Worm (Caenorhabditis elegans) whole organism, L4 larva: Measurements from ENCODE around the gene alg-4.

ENCODE experiments used
- F26F4.8 ChIP-seq: fragments of 200-800 bp; sonication (Bioruptor generic); conservative IDR thresholded peaks from 2 replicates; pipeline ENCODE4 v1.3.6; 2022; ENCODE audit warnings: missing genetic modification characterization, missing compliant biosample characterization
- F44E2.7 ChIP-seq: fragments of 200-800 bp; sonication (Bioruptor generic); IDR thresholded peaks from 2 replicates; pipeline ENCODE4 v2.1.2; 2022; ENCODE audit warnings: missing genetic modification characterization, missing compliant biosample characterization
- R02D3.7 ChIP-seq: fragments of 150-350 bp; sonication (generic microtip); optimal IDR thresholded peaks from 3 replicates; lab custom pipeline; 2014; ENCODE audit warnings: missing biosample characterization, missing genetic modification characterization
- T26A8.4 ChIP-seq: fragments of 200-800 bp; sonication (Bioruptor generic); IDR thresholded peaks from 2 replicates; pipeline ENCODE4 v1.3.6; 2022; ENCODE audit warnings: missing genetic modification characterization, missing compliant biosample characterization
- Y105C5A.15 ChIP-seq: fragments of 200-800 bp; sonication (Bioruptor generic); IDR thresholded peaks from 2 replicates; pipeline ENCODE4 v1.3.6; 2022; ENCODE audit warnings: missing genetic modification characterization, missing compliant biosample characterization
- Y48G9A.11 ChIP-seq: fragments of 200-800 bp; sonication (Bioruptor generic); IDR thresholded peaks from 2 replicates; pipeline ENCODE4 v1.3.6; 2022; ENCODE audit warnings: missing genetic modification reagents, missing genetic modification characterization, missing compliant biosample characterization
- Y5F2A.4 ChIP-seq: fragments of 200-800 bp; sonication (Bioruptor generic); optimal IDR thresholded peaks from 2 replicates; lab custom pipeline; 2018; ENCODE audit warnings: mild to moderate bottlenecking, missing genetic modification characterization, missing compliant biosample characterization
- ZK337.2 ChIP-seq: fragments of 200-800 bp; sonication (Bioruptor generic); IDR thresholded peaks from 2 replicates; pipeline ENCODE4 v1.3.6; 2022; ENCODE audit warnings: missing genetic modification reagents, missing genetic modification characterization, missing compliant biosample characterization
- attf-4 ChIP-seq: sonication (generic microtip); optimal IDR thresholded peaks from 3 replicates; lab custom pipeline; 2017; ENCODE audit warnings: missing biosample characterization, missing genetic modification characterization
- ceh-44 ChIP-seq: fragments of 200-800 bp; sonication (Bioruptor generic); IDR thresholded peaks from 2 replicates; pipeline ENCODE4 v1.3.6; 2022; ENCODE audit warnings: missing genetic modification reagents, missing genetic modification characterization, missing compliant biosample characterization
- ceh-62 ChIP-seq: sonication (generic microtip); optimal IDR thresholded peaks from 2 replicates; lab custom pipeline; 2017; ENCODE audit warnings: missing biosample characterization, missing genetic modification characterization
- ceh-82 ChIP-seq: sonication (generic microtip); optimal IDR thresholded peaks from 2 replicates; lab custom pipeline; 2017; ENCODE audit warnings: missing biosample characterization, missing genetic modification characterization
- ces-1 ChIP-seq: fragments of 150-350 bp; sonication (generic microtip); optimal IDR thresholded peaks from 4 replicates; lab custom pipeline; 2014; ENCODE audit warnings: missing biosample characterization, missing genetic modification reagents, missing genetic modification characterization
- cey-2 ChIP-seq: sonication (generic microtip); optimal IDR thresholded peaks from 3 replicates; lab custom pipeline; 2017; ENCODE audit warnings: missing genetic modification characterization, mild to moderate bottlenecking, missing compliant biosample characterization, antibody characterized with exemption, borderline replicate concordance; ENCODE audit not compliant: insufficient read depth
- daf-12 ChIP-seq: fragments of 150-350 bp; optimal IDR thresholded peaks from 2 replicates; lab custom pipeline; 2014; ENCODE audit warnings: missing biosample characterization, missing genetic modification reagents, missing genetic modification characterization
- daf-16 ChIP-seq, 3 experiments: sonication (generic microtip); optimal IDR thresholded peaks; 2 replicates each; lab custom pipeline; 2016 to 2017; ENCODE audit warnings: missing genetic modification characterization in 3 of 3, missing genetic modification reagents in 3 of 3, mild to moderate bottlenecking in 2 of 3, missing compliant biosample characterization in 2 of 3, missing biosample characterization in 1 of 3, moderate library complexity in 1 of 3
- dmd-6 ChIP-seq: fragments of 200-800 bp; sonication (Bioruptor generic); IDR thresholded peaks from 2 replicates; pipeline ENCODE4 v1.3.6; 2022; ENCODE audit warnings: missing genetic modification reagents, missing genetic modification characterization, missing compliant biosample characterization
- dmd-8 ChIP-seq: fragments of 200-800 bp; sonication (Bioruptor generic); IDR thresholded peaks from 2 replicates; pipeline ENCODE4 v1.3.6; 2022; ENCODE audit warnings: missing genetic modification characterization, missing compliant biosample characterization
- dpl-1 ChIP-seq: fragments of 150-350 bp; optimal IDR thresholded peaks from 2 replicates; lab custom pipeline; 2014; ENCODE audit warnings: missing biosample characterization, missing genetic modification reagents, missing genetic modification characterization
- dve-1 ChIP-seq: sonication (generic microtip); optimal IDR thresholded peaks from 2 replicates; lab custom pipeline; 2017; ENCODE audit warnings: antibody characterized with exemption, mild to moderate bottlenecking, missing genetic modification characterization, missing compliant biosample characterization; ENCODE audit not compliant: insufficient read depth
- fkh-10 ChIP-seq: fragments of 150-350 bp; optimal IDR thresholded peaks from 2 replicates; lab custom pipeline; 2014; ENCODE audit warnings: missing biosample characterization, missing genetic modification reagents, missing genetic modification characterization
- hlh-11 ChIP-seq: fragments of 200-800 bp; sonication (Bioruptor generic); optimal IDR thresholded peaks from 2 replicates; lab custom pipeline; 2018; ENCODE audit warnings: mild to moderate bottlenecking, missing genetic modification characterization, missing compliant biosample characterization
- jun-1 ChIP-seq: fragments of 150-350 bp; optimal IDR thresholded peaks from 2 replicates; lab custom pipeline; 2014; ENCODE audit warnings: missing biosample characterization, missing genetic modification reagents, missing genetic modification characterization
- lin-1 ChIP-seq: fragments of 200-800 bp; sonication (Bioruptor generic); IDR thresholded peaks from 2 replicates; pipeline ENCODE4 v1.3.6; 2022; ENCODE audit warnings: missing genetic modification reagents, missing genetic modification characterization, missing compliant biosample characterization
- lin-15B ChIP-seq: fragments of 150-350 bp; sonication (generic microtip); optimal IDR thresholded peaks from 3 replicates; lab custom pipeline; 2014; ENCODE audit warnings: missing biosample characterization, missing genetic modification characterization
- lin-29 ChIP-seq: fragments of 200-800 bp; sonication (Bioruptor generic); IDR thresholded peaks from 2 replicates; pipeline ENCODE4 v1.3.6; 2022; ENCODE audit warnings: missing genetic modification reagents, missing genetic modification characterization, missing compliant biosample characterization
- lin-39 ChIP-seq: fragments of 150-350 bp; optimal IDR thresholded peaks from 2 replicates; lab custom pipeline; 2014; ENCODE audit warnings: missing biosample characterization, missing genetic modification reagents, missing genetic modification characterization
- lsy-2 ChIP-seq, 2 experiments: fragments of 150-350 bp in 1 of 2; sonication (generic microtip) in 1 of 2; optimal IDR thresholded peaks; 2 replicates each; lab custom pipeline; 2014 to 2017; ENCODE audit warnings: missing biosample characterization in 2 of 2, missing genetic modification characterization in 2 of 2
- madf-9 ChIP-seq: fragments of 200-800 bp; sonication (Bioruptor generic); conservative IDR thresholded peaks from 2 replicates; pipeline ENCODE4 v1.3.6; 2022; ENCODE audit warnings: missing genetic modification reagents, missing genetic modification characterization, missing compliant biosample characterization
- mdl-1 ChIP-seq, 2 experiments: fragments of 150-350 bp in 1 of 2; sonication (generic microtip) in 1 of 2; optimal IDR thresholded peaks; 2 replicates each; lab custom pipeline; 2014 to 2017; ENCODE audit warnings: missing biosample characterization in 2 of 2, missing genetic modification characterization in 2 of 2
- mes-2 ChIP-seq: sonication (generic microtip); optimal IDR thresholded peaks from 2 replicates; lab custom pipeline; 2016; ENCODE audit warnings: missing genotype, mild to moderate bottlenecking, missing genetic modification characterization, missing compliant biosample characterization; ENCODE audit not compliant: poor library complexity, severe bottlenecking
- mxl-2 ChIP-seq: fragments of 200-800 bp; sonication (Bioruptor generic); conservative IDR thresholded peaks from 2 replicates; pipeline ENCODE4 v1.3.6; 2022; ENCODE audit warnings: missing genetic modification reagents, missing genetic modification characterization, missing compliant biosample characterization
- nhr-11 ChIP-seq: fragments of 150-350 bp; optimal IDR thresholded peaks from 2 replicates; lab custom pipeline; 2014; ENCODE audit warnings: missing biosample characterization, missing genetic modification characterization
- nhr-111 ChIP-seq: fragments of 200-800 bp; sonication (Bioruptor generic); optimal IDR thresholded peaks from 2 replicates; lab custom pipeline; 2018; ENCODE audit warnings: mild to moderate bottlenecking, missing genetic modification characterization, missing compliant biosample characterization
- nhr-25 ChIP-seq: sonication (generic microtip); optimal IDR thresholded peaks from 2 replicates; lab custom pipeline; 2017; ENCODE audit warnings: missing genetic modification characterization, mild to moderate bottlenecking, missing compliant biosample characterization, antibody characterized with exemption, moderate library complexity, borderline replicate concordance; ENCODE audit not compliant: insufficient read depth
- nhr-28 ChIP-seq: fragments of 150-350 bp; optimal IDR thresholded peaks from 2 replicates; lab custom pipeline; 2014; ENCODE audit warnings: missing biosample characterization, missing genetic modification characterization
- nhr-42 ChIP-seq: fragments of 200-800 bp; sonication (Bioruptor generic); IDR thresholded peaks from 2 replicates; pipeline ENCODE4 v1.3.6; 2022; ENCODE audit warnings: missing genetic modification characterization, missing compliant biosample characterization
- nhr-6 ChIP-seq: fragments of 150-350 bp; optimal IDR thresholded peaks from 2 replicates; lab custom pipeline; 2014; ENCODE audit warnings: missing biosample characterization, missing genetic modification characterization
- pqm-1 ChIP-seq: sonication (generic microtip); optimal IDR thresholded peaks from 2 replicates; lab custom pipeline; 2017; ENCODE audit warnings: missing biosample characterization, missing genetic modification characterization
- saeg-2 ChIP-seq: fragments of 200-800 bp; sonication (Bioruptor generic); IDR thresholded peaks from 2 replicates; pipeline ENCODE4 v1.3.6; 2022; ENCODE audit warnings: missing genetic modification reagents, missing genetic modification characterization, missing compliant biosample characterization
- sdz-12 ChIP-seq: fragments of 200-800 bp; sonication (Bioruptor generic); optimal IDR thresholded peaks from 2 replicates; lab custom pipeline; 2018; ENCODE audit warnings: mild to moderate bottlenecking, missing genetic modification characterization, missing compliant biosample characterization
- skn-1 ChIP-seq: fragments of 150-350 bp; optimal IDR thresholded peaks from 2 replicates; lab custom pipeline; 2014; ENCODE audit warnings: missing biosample characterization, missing genetic modification characterization
- snpc-1.2 ChIP-seq: fragments of 200-800 bp; sonication (Bioruptor generic); IDR thresholded peaks from 2 replicates; pipeline ENCODE4 v1.3.6; 2022; ENCODE audit warnings: missing genetic modification reagents, missing genetic modification characterization, missing compliant biosample characterization
- snpc-4 ChIP-seq: fragments of 150-350 bp; optimal IDR thresholded peaks from 2 replicates; lab custom pipeline; 2014; ENCODE audit warnings: missing biosample characterization, missing genetic modification characterization
- spr-1 ChIP-seq: sonication (generic microtip); optimal IDR thresholded peaks from 2 replicates; lab custom pipeline; 2016; ENCODE audit warnings: mild to moderate bottlenecking, missing genetic modification characterization, missing compliant biosample characterization
- tra-1 ChIP-seq: fragments of 200-800 bp; sonication (Bioruptor generic); IDR thresholded peaks from 2 replicates; pipeline ENCODE4 v1.3.6; 2022; ENCODE audit warnings: missing genetic modification reagents, missing genetic modification characterization, missing compliant biosample characterization
- unc-62 ChIP-seq, 3 experiments: fragments of 150-350 bp in 1 of 3; sonication (generic microtip); optimal IDR thresholded peaks in 2 of 3; peaks in 1 of 3; 1 replicate in 1 of 3; 2 replicates in 2 of 3; lab custom pipeline; 2014 to 2017; ENCODE audit warnings: missing biosample characterization in 3 of 3, missing genetic modification characterization in 3 of 3, missing genetic modification reagents in 3 of 3, missing genotype in 1 of 3
- zfp-2 ChIP-seq: sonication (generic microtip); optimal IDR thresholded peaks from 2 replicates; lab custom pipeline; 2016; ENCODE audit warnings: mild to moderate bottlenecking, missing genetic modification characterization, missing compliant biosample characterization
- zfp-3 ChIP-seq: fragments of 200-800 bp; sonication (Bioruptor generic); conservative IDR thresholded peaks from 2 replicates; pipeline ENCODE4 v1.3.6; 2022; ENCODE audit warnings: missing genetic modification reagents, missing genetic modification characterization, missing compliant biosample characterization
- ztf-7 ChIP-seq: fragments of 150-350 bp; optimal IDR thresholded peaks from 2 replicates; lab custom pipeline; 2014; ENCODE audit warnings: missing biosample characterization, missing genetic modification characterization

alg-4 gene

ce11 chrIII:9930406-9930805, 39.2 kb upstream of the alg-4 start:
- TF ChIP-seq spr-1 (tag; lab: Kevin White, UChicago) (no peak), dpl-1 (GFP tag; lab: Kevin White, UChicago) (peak; percentile 27), ceh-44 (GFP tag; lab: Robert Waterston, UW) (no peak), ceh-82 (tag; lab: Kevin White, UChicago) (no peak), lin-15B (tag; lab: Kevin White, UChicago) (no peak), cey-2 (tag; lab: Kevin White, UChicago) (no peak), R02D3.7 (tag; lab: Kevin White, UChicago) (no peak), sdz-12 (GFP tag; lab: Kevin White, UChicago) (no peak), ces-1 (GFP tag; lab: Kevin White, UChicago) (no peak), mes-2 (tag; lab: Kevin White, UChicago) (peak; percentile 62), nhr-11 (tag; lab: Kevin White, UChicago) (no peak), lsy-2 (tag; optimal IDR thresholded peaks at IDR 0.05; lab: Kevin White, UChicago) (peak; percentile 4 to 29), snpc-1.2 (GFP tag; lab: Robert Waterston, UW) (no peak), daf-12 (no peak), pqm-1 (tag; lab: Kevin White, UChicago) (peak; percentile 95), T26A8.4 (GFP tag; lab: Robert Waterston, UW) (peak; percentile 22; the same call in 1 of the 2 replicates), lin-29 (GFP tag; lab: Robert Waterston, UW) (no peak), madf-9 (GFP tag; lab: Robert Waterston, UW) (no peak), ceh-62 (tag; lab: Kevin White, UChicago) (no peak), saeg-2 (0 out of 2 replicates have a peak, but pooled peaks have one; percentile 51), jun-1 (tag; lab: Kevin White, UChicago) (no peak), attf-4 (tag; lab: Kevin White, UChicago) (no peak), lin-1 (GFP tag; lab: Robert Waterston, UW) (peak; percentile 36; the same call in 1 of the 2 replicates), Y105C5A.15 (GFP tag; lab: Robert Waterston, UW) (no peak), dmd-6 (GFP tag; lab: Robert Waterston, UW) (peak; percentile 67; the same call in 1 of the 2 replicates), ZK337.2 (GFP tag; lab: Robert Waterston, UW) (no peak), ztf-7 (tag; lab: Kevin White, UChicago) (no peak), zfp-2 (tag; lab: Kevin White, UChicago) (no peak), nhr-28 (tag; lab: Kevin White, UChicago) (peak; percentile 63), nhr-6 (tag; lab: Kevin White, UChicago) (no peak), mxl-2 (GFP tag; lab: Robert Waterston, UW) (no peak), skn-1 (tag; lab: Kevin White, UChicago) (no peak), hlh-11 (tag; lab: Kevin White, UChicago) (peak; percentile 85), unc-62 (GFP tag; optimal IDR thresholded peaks at IDR 0.05 in 1 of 2; lab: Kevin White, UChicago) (peak in 1 of 2 experiments; percentile 58), unc-62 (tag; optimal IDR thresholded peaks at IDR 0.05; lab: Kevin White, UChicago) (no peak), mdl-1 (tag; optimal IDR thresholded peaks at IDR 0.05; lab: Kevin White, UChicago) (no peak), dve-1 (tag; lab: Kevin White, UChicago) (peak; percentile 87), daf-16 (GFP tag; optimal IDR thresholded peaks at IDR 0.05; lab: Kevin White, UChicago) (peak in 1 of 2 experiments; percentile 26), daf-16 (tag; optimal IDR thresholded peaks at IDR 0.05; lab: Kevin White, UChicago) (peak; percentile 89), nhr-111 (GFP tag; lab: Kevin White, UChicago) (no peak), lin-39 (tag; lab: Kevin White, UChicago) (no peak), zfp-3 (GFP tag; lab: Robert Waterston, UW) (no peak), nhr-42 (GFP tag; lab: Robert Waterston, UW) (no peak), tra-1 (GFP tag; lab: Robert Waterston, UW) (0 out of 2 replicates have a peak, but pooled peaks have one; percentile 70), F44E2.7 (no peak), fkh-10 (GFP tag; lab: Kevin White, UChicago) (no peak), Y48G9A.11 (GFP tag; lab: Robert Waterston, UW) (no peak), F26F4.8 (GFP tag; lab: Robert Waterston, UW) (no peak), dmd-8 (GFP tag; lab: Robert Waterston, UW) (no peak), nhr-25 (tag; lab: Kevin White, UChicago) (no peak), Y5F2A.4 (GFP tag; lab: Kevin White, UChicago) (no peak), snpc-4 (no peak)
